Fruit fly (Drosophila melanogaster): ENCODE measurements around the gene CG33298.

DNA sequence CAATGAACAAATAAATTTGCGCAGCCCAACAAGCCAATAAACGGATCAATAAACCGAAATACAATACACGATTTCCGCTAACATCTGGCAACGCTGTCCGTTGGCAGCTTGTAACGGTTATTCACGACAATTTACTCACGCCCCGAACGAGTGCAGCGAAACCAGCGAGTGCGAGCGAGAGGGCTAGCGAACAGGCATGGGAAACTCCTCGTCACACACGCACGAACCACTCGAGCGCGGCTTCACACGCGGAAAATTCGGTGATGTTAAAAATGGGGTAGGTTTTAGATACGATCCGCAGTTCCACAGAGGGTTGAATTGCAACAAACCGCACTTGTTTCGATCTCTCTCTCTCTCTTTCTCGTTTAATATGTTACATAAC is 35.2 kb upstream of the CG33298 start:
- no peak for TF ChIP-seq ttk (optimal IDR thresholded peaks at IDR 0.05)
- TF ChIP-seq Sin3A (optimal IDR thresholded peaks at IDR 0.05): no peak
- TF ChIP-seq psq (optimal IDR thresholded peaks at IDR 0.05): no peak
- TF ChIP-seq h (optimal IDR thresholded peaks at IDR 0.05): no peak
- TF ChIP-seq insv (optimal IDR thresholded peaks at IDR 0.05): no peak
- no peak for TF ChIP-seq Myc (optimal IDR thresholded peaks at IDR 0.05)

Measured in Kc167 (cell line).